Worm (Caenorhabditis elegans) whole organism, mixed stage, embryonic: Measurements from ENCODE around the gene K10G9.2.
A peak's percentile ranks its signal among the peaks of the same experiment; 100 is the strongest.

Experiments
- M03D4.4 ChIP-seq: sonication (generic microtip); optimal IDR thresholded peaks from 2 replicates; lab custom pipeline; 2017; ENCODE audit warnings: mild to moderate bottlenecking, missing genetic modification characterization, missing compliant biosample characterization
- bed-3 ChIP-seq: fragments of 200-800 bp; sonication (Bioruptor generic); optimal IDR thresholded peaks from 3 replicates; lab custom pipeline; 2018; ENCODE audit warnings: mild to moderate bottlenecking, missing genetic modification characterization, moderate library complexity, missing compliant biosample characterization
- blmp-1 ChIP-seq: fragments of 150-350 bp; optimal IDR thresholded peaks from 2 replicates; lab custom pipeline; 2014; ENCODE audit warnings: missing biosample characterization, missing genetic modification characterization
- ceh-39 ChIP-seq: fragments of 150-350 bp; optimal IDR thresholded peaks from 2 replicates; lab custom pipeline; 2014; ENCODE audit warnings: missing biosample characterization, missing genetic modification characterization
- ceh-43 ChIP-seq: fragments of 200-800 bp; sonication (Bioruptor generic); optimal IDR thresholded peaks from 2 replicates; lab custom pipeline; 2018; ENCODE audit warnings: mild to moderate bottlenecking, missing genetic modification characterization, moderate library complexity, missing compliant biosample characterization
- ceh-83 ChIP-seq: fragments of 200-800 bp; sonication (Bioruptor generic); optimal IDR thresholded peaks from 2 replicates; lab custom pipeline; 2018; ENCODE audit warnings: mild to moderate bottlenecking, missing genetic modification characterization, missing compliant biosample characterization
- ces-1 ChIP-seq: fragments of 150-350 bp; optimal IDR thresholded peaks from 2 replicates; lab custom pipeline; 2014; ENCODE audit warnings: missing biosample characterization, missing genetic modification reagents, missing genetic modification characterization
- drap-1 ChIP-seq: fragments of 200-800 bp; sonication (Bioruptor generic); optimal IDR thresholded peaks from 3 replicates; lab custom pipeline; 2018; ENCODE audit warnings: mild to moderate bottlenecking, missing genetic modification characterization, missing compliant biosample characterization
- elt-1 ChIP-seq: sonication (generic microtip); optimal IDR thresholded peaks from 2 replicates; lab custom pipeline; 2017; ENCODE audit warnings: missing genetic modification characterization, mild to moderate bottlenecking, missing compliant biosample characterization, antibody characterized with exemption, moderate library complexity, borderline replicate concordance; ENCODE audit not compliant: insufficient read depth
- elt-3 ChIP-seq: fragments of 150-350 bp; optimal IDR thresholded peaks from 2 replicates; lab custom pipeline; 2014; ENCODE audit warnings: missing biosample characterization, missing genetic modification characterization
- flh-1 ChIP-seq: fragments of 200-800 bp; sonication (Bioruptor generic); optimal IDR thresholded peaks from 2 replicates; lab custom pipeline; 2018; ENCODE audit warnings: mild to moderate bottlenecking, missing genetic modification characterization, moderate library complexity, missing compliant biosample characterization
- ham-2 ChIP-seq: fragments of 200-800 bp; sonication (Bioruptor generic); optimal IDR thresholded peaks from 2 replicates; lab custom pipeline; 2018; ENCODE audit warnings: mild to moderate bottlenecking, missing genetic modification characterization, missing compliant biosample characterization
- hlh-1 ChIP-seq: fragments of 150-350 bp; optimal IDR thresholded peaks from 2 replicates; lab custom pipeline; 2014; ENCODE audit warnings: missing biosample characterization, missing genetic modification reagents, missing genetic modification characterization
- lin-32 ChIP-seq: fragments of 200-800 bp; sonication (Bioruptor generic); optimal IDR thresholded peaks from 2 replicates; lab custom pipeline; 2018; ENCODE audit warnings: mild to moderate bottlenecking, missing genetic modification characterization, missing compliant biosample characterization
- lsy-2 ChIP-seq: fragments of 150-350 bp; optimal IDR thresholded peaks from 2 replicates; lab custom pipeline; 2014; ENCODE audit warnings: missing biosample characterization, missing genetic modification characterization
- mab-5 ChIP-seq: fragments of 150-350 bp; optimal IDR thresholded peaks from 2 replicates; lab custom pipeline; 2014; ENCODE audit warnings: missing biosample characterization, missing genetic modification characterization
- mep-1 ChIP-seq: fragments of 150-350 bp; optimal IDR thresholded peaks from 2 replicates; lab custom pipeline; 2017; ENCODE audit warnings: missing biosample characterization, missing genetic modification reagents, missing genetic modification characterization, inconsistent platforms
- mls-2 ChIP-seq: sonication (generic microtip); optimal IDR thresholded peaks from 2 replicates; lab custom pipeline; 2016; ENCODE audit warnings: mild to moderate bottlenecking, missing genetic modification characterization, moderate library complexity, missing compliant biosample characterization
- nhr-12 ChIP-seq: fragments of 150-350 bp; optimal IDR thresholded peaks from 2 replicates; lab custom pipeline; 2014; ENCODE audit warnings: missing biosample characterization, missing genetic modification characterization
- nhr-2 ChIP-seq: fragments of 150-350 bp; optimal IDR thresholded peaks from 2 replicates; lab custom pipeline; 2014; ENCODE audit warnings: missing biosample characterization, missing genetic modification characterization
- nhr-237 ChIP-seq: fragments of 150-350 bp; optimal IDR thresholded peaks from 2 replicates; lab custom pipeline; 2014; ENCODE audit warnings: missing biosample characterization, missing genetic modification characterization
- nhr-28 ChIP-seq: fragments of 150-350 bp; optimal IDR thresholded peaks from 2 replicates; lab custom pipeline; 2014; ENCODE audit warnings: missing biosample characterization, missing genetic modification characterization
- nhr-76 ChIP-seq: sonication (generic microtip); optimal IDR thresholded peaks from 2 replicates; lab custom pipeline; 2017; ENCODE audit warnings: missing biosample characterization, missing genetic modification characterization
- pha-4 ChIP-seq: fragments of 150-350 bp; optimal IDR thresholded peaks from 2 replicates; lab custom pipeline; 2018; ENCODE audit warnings: missing biosample characterization, missing genetic modification reagents, missing genetic modification characterization
- sem-2 ChIP-seq: fragments of 200-800 bp; sonication (Bioruptor generic); optimal IDR thresholded peaks from 2 replicates; lab custom pipeline; 2018; ENCODE audit warnings: mild to moderate bottlenecking, missing genetic modification characterization, missing compliant biosample characterization
- snpc-4 ChIP-seq: fragments of 150-350 bp; optimal IDR thresholded peaks from 2 replicates; lab custom pipeline; 2014; ENCODE audit warnings: missing biosample characterization, missing genetic modification characterization
- sptf-1 ChIP-seq: sonication (generic microtip); optimal IDR thresholded peaks from 2 replicates; lab custom pipeline; 2017; ENCODE audit warnings: mild to moderate bottlenecking, missing genetic modification characterization, moderate library complexity, missing compliant biosample characterization
- tbx-8 ChIP-seq: fragments of 200-800 bp; sonication (Bioruptor generic); optimal IDR thresholded peaks from 2 replicates; lab custom pipeline; 2018; ENCODE audit warnings: mild to moderate bottlenecking, missing genetic modification characterization, moderate library complexity, missing compliant biosample characterization
- unc-120 ChIP-seq: sonication (generic microtip); optimal IDR thresholded peaks from 2 replicates; lab custom pipeline; 2017; ENCODE audit warnings: missing genetic modification characterization, missing compliant biosample characterization; ENCODE audit not compliant: poor library complexity, severe bottlenecking
- unc-62 ChIP-seq: fragments of 150-350 bp; optimal IDR thresholded peaks from 2 replicates; lab custom pipeline; 2014; ENCODE audit warnings: missing biosample characterization, missing genetic modification reagents, missing genetic modification characterization
- zip-8 ChIP-seq: fragments of 150-350 bp; optimal IDR thresholded peaks from 2 replicates; lab custom pipeline; 2014; ENCODE audit warnings: missing biosample characterization, missing genetic modification characterization
- ztf-11 ChIP-seq: fragments of 150-350 bp; optimal IDR thresholded peaks from 2 replicates; lab custom pipeline; 2014; ENCODE audit warnings: missing biosample characterization, missing genetic modification characterization

K10G9.2 gene

DNA sequence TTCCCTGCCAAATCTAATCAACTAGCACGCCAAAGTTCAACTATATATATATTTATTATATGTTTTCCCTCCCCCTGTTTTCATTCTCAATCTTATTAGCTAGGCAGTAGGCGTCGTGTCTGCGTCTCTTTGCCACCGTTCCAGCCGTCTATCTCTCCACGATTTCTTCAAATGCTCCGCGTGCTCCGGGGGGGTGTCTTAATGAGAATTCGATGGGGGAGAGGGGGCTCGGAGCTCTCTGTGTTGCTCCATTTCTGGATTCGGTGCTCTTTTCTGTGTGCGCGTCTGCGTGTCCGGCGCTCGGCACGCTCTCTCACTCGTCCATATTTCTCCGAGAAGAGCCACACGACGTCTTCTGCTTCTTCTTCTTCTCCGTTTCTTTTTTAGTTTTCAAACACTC lies 1.5 kb upstream of the K10G9.2 start:
- TF ChIP-seq nhr-12 (no peak), sem-2 (no peak), unc-120 (tag; lab: Kevin White, UChicago) (peak; percentile 68), elt-3 (tag; lab: Kevin White, UChicago) (no peak), ztf-11 (tag; lab: Kevin White, UChicago) (no peak), hlh-1 (tag; lab: Kevin White, UChicago) (no peak), lsy-2 (tag; lab: Kevin White, UChicago) (peak; percentile 0), tbx-8 (no peak), snpc-4 (tag; lab: Kevin White, UChicago) (no peak), ces-1 (peak; percentile 99), nhr-237 (tag; lab: Kevin White, UChicago) (no peak), mls-2 (tag; lab: Kevin White, UChicago) (peak; percentile 69), blmp-1 (no peak), nhr-76 (no peak), mab-5 (tag; lab: Kevin White, UChicago) (no peak), M03D4.4 (peak; percentile 38), sptf-1 (tag; lab: Kevin White, UChicago) (peak; percentile 45)

DNA sequence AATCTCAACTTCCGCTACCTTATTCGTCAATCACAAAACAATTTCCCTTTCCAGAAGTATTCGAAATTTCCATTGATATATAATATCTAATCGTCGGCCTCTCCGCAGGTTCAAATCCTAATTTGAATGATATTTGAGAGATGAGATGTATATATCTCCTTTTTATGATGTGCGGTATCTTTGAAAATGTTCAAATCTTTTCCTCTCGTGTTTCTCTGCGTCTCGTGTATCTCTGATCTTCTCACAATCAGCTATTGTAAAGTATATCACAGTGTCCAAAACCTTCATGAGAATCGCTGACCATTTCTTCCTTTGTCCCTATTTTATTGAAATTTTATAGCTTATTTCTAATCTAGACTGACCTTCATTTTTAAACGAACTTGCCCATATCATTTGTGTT lies 4.1 kb downstream of the K10G9.2 start:
- TF ChIP-seq blmp-1 (no peak), pha-4 (tag; lab: Kevin White, UChicago) (no peak), ham-2 (no peak), nhr-76 (no peak), tbx-8 (no peak), mab-5 (tag; lab: Kevin White, UChicago) (no peak), sptf-1 (tag; lab: Kevin White, UChicago) (no peak), flh-1 (GFP tag; lab: Kevin White, UChicago) (no peak), nhr-12 (no peak), mls-2 (tag; lab: Kevin White, UChicago) (no peak), mep-1 (tag; lab: Kevin White, UChicago) (no peak), ces-1 (no peak), lsy-2 (tag; lab: Kevin White, UChicago) (no peak), nhr-28 (tag; lab: Kevin White, UChicago) (no peak), sem-2 (no peak), ceh-43 (no peak), elt-3 (tag; lab: Kevin White, UChicago) (no peak)

DNA sequence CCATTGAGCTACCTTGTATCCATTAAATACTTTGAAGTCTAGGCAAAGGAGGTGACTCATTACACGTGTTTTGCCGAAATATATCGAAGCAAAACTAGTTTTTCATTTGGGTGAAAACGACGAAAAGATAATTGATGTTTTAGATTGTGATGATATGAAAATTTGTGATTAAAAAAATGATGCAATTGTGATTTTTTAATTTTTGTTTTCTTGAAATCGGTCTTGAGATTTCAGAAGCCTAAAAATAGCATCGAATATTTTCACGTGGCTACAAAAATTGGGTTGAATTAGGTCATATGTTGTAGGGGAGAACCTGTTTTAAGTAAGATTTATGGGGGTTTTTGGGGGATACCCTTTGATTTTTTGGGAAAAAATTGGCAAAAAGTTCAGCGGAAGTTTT lies 4.8 kb downstream of the K10G9.2 start:
- no peak for TF ChIP-seq unc-62 (GFP tag; lab: Kevin White, UChicago)
- TF ChIP-seq pha-4 (tag; lab: Kevin White, UChicago) = no peak
- TF ChIP-seq ceh-39 = no peak
- no peak for TF ChIP-seq bed-3 (GFP tag; lab: Kevin White, UChicago)
- TF ChIP-seq zip-8 (tag; lab: Kevin White, UChicago) = no peak
- TF ChIP-seq blmp-1 = no peak
- TF ChIP-seq sptf-1 (tag; lab: Kevin White, UChicago) = no peak
- TF ChIP-seq nhr-28 (tag; lab: Kevin White, UChicago) = no peak
- no peak for TF ChIP-seq ham-2
- no peak for TF ChIP-seq mab-5 (tag; lab: Kevin White, UChicago)
- TF ChIP-seq lsy-2 (tag; lab: Kevin White, UChicago) = no peak
- no peak for TF ChIP-seq drap-1 (GFP tag; lab: Kevin White, UChicago)
- no peak for TF ChIP-seq nhr-12
- TF ChIP-seq elt-1 (tag; lab: Kevin White, UChicago) = no peak
- TF ChIP-seq, all 35 proteins: peak for 0

DNA sequence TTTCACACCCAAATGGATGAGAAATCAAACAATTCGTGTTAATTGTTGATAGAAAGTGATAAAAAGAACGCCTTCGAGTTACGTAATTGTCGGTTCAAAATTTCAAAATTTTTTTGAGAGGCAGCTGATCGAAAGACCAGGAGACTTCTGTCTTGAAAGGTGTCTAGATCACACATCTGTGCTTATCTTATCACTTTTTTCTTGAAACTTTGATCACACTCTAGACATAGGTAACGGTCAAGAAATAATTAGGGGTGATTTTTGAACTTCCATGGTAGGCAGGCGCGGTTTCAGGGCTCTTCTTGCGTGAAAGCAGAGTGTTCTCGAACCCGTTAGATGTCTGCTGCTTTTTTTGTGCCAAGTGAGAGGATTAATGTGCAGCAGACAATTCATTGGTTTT lies 7.6 kb downstream of the K10G9.2 start:
- TF ChIP-seq nhr-2 (no peak), nhr-28 (tag; lab: Kevin White, UChicago) (no peak), pha-4 (tag; lab: Kevin White, UChicago) (no peak), ceh-83 (GFP tag; lab: Kevin White, UChicago) (no peak), elt-3 (tag; lab: Kevin White, UChicago) (no peak), flh-1 (GFP tag; lab: Kevin White, UChicago) (no peak), nhr-76 (no peak), ceh-43 (no peak), drap-1 (GFP tag; lab: Kevin White, UChicago) (no peak), zip-8 (tag; lab: Kevin White, UChicago) (no peak), unc-120 (tag; lab: Kevin White, UChicago) (no peak), ham-2 (no peak), snpc-4 (tag; lab: Kevin White, UChicago) (no peak)

DNA sequence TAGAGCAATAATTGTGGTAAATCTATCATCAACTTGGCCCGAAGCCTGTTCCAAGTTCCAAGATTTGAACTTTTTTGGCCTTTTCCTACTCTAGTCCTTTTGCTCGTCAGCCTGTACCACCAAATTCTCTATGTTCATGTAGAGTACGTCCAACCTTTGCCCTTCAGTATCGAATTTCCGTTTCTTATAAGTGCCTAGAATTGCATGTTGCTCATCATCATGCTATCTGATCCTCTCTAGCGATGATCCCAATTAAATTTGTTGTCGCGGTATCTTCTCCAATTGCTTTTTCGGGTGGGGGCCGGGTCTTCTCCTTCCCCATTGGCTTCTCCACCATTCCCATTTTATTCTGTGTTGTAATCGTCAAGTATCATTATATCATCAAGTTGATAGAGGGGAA lies 8.2 kb downstream of the K10G9.2 start:
- TF ChIP-seq M03D4.4 (no peak), mls-2 (tag; lab: Kevin White, UChicago) (no peak), pha-4 (tag; lab: Kevin White, UChicago) (no peak), zip-8 (tag; lab: Kevin White, UChicago) (no peak), nhr-2 (no peak), bed-3 (GFP tag; lab: Kevin White, UChicago) (no peak), nhr-28 (tag; lab: Kevin White, UChicago) (no peak), elt-3 (tag; lab: Kevin White, UChicago) (no peak), snpc-4 (tag; lab: Kevin White, UChicago) (no peak), nhr-12 (no peak), unc-120 (tag; lab: Kevin White, UChicago) (no peak), mep-1 (tag; lab: Kevin White, UChicago) (no peak), blmp-1 (no peak), drap-1 (GFP tag; lab: Kevin White, UChicago) (no peak), elt-1 (tag; lab: Kevin White, UChicago) (no peak), sem-2 (no peak), lin-32 (GFP tag; lab: Kevin White, UChicago) (no peak)
